Worm (Caenorhabditis elegans): Measurements from ENCODE around the gene F35E8.2.
"Not testable (repeated sequence)": the region's sequence is repeated elsewhere in the genome, so short reads cannot be mapped to it uniquely, and the experiment has no call there.

Gene F35E8.2

DNA sequence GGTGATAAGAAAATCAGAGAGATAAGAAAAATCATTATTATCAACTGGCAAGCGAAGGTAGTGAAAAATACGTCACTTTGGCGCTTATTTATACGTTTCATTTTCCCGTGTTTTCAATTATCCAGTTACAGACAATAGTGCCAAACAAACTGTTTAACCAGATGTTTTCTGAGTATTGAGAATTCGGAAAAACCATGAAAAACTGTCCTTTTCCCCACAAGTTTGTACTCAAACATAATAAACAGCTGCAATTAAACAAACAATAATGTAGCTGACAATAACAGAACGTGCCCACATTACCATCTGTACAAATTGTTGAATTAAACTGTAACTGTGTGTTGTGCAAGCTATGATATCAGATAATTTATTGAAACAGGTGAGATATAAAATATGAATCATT is at the start of gene F35E8.2, which contains the start of gene F35E8.1:
Gene F35E8.2 (plus strand): TSS at position 132 of the 400 bp plus-strand sequence.
Gene F35E8.1 (minus strand): TSS at position 101 of the 400 bp plus-strand sequence.
- not testable (repeated sequence) for TF ChIP-seq nhr-90 (tag; optimal IDR thresholded peaks at IDR 0.05); ZK185.1 (tag; optimal IDR thresholded peaks at IDR 0.05; ENCODE audit: poor library complexity, severe bottlenecking); rec-8 (tag; optimal IDR thresholded peaks at IDR 0.05)

DNA sequence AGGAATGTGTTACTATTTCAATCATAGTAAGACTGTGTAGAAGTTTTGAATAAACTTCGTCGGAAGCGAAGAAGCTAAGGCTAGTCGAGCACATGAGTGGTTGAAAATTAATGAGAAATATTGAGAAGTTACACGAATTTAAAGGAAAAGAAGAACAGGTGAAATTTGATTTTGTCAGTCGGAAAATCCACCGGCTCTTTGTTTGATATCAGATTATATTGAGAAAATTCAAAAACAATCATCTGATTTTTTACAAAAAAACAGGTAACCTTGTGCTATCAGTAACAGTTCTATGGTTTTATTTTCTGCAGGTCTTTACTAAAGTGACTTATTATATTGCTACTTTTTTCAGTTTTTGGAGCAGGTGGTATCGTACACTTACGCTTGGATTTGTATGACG is 47.2 kb upstream of the F35E8.2 start, which contains the start of gene srh-148:
Gene srh-148 (minus strand): TSS at position 101 of the 400 bp plus-strand sequence.
- TF ChIP-seq tbp1 (GFP tag; optimal IDR thresholded peaks at IDR 0.05) (no peak), B0336.3 (GFP tag; IDR thresholded peaks at IDR 0.05) (no peak), nhr-179 (tag; optimal IDR thresholded peaks at IDR 0.05) (no peak), cebp-2 (GFP tag; IDR thresholded peaks at IDR 0.05) (no peak), F52B5.7 (tag; optimal IDR thresholded peaks at IDR 0.05) (no peak), D2030.7 (GFP tag; IDR thresholded peaks at IDR 0.05) (no peak)

DNA sequence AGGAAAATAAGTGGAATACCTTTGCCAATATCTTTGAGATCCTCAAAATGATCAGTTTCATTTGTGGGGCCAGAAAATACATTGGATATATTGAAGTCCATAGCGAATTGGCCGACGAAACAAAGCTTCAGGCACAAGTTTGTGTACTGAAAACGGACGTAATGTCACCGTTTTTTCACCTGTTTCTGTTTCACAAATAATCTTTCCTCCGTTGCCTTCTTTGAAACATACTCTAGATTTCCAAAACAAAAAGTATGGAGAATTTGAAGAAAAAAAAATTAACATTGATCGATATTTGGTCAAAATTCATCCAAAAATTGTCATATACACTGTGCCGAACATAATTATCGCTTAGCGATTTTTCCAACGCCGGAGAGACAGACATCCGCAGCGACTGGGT is 42.9 kb upstream of the F35E8.2 start, which contains the start of gene srz-12:
Gene srz-12 (minus strand): TSS at position 101 of the 400 bp plus-strand sequence.
- TF ChIP-seq die-1 (tag; optimal IDR thresholded peaks at IDR 0.05) (no peak), sdz-38 (tag; optimal IDR thresholded peaks at IDR 0.05) (no peak), hrde-1 (tag; optimal IDR thresholded peaks at IDR 0.05; ENCODE audit: borderline replicate concordance) (no peak), hsf-1 (GFP tag; IDR thresholded peaks at IDR 0.05) (no peak), B0019.2 (GFP tag; conservative IDR thresholded peaks at IDR 0.05) (no peak)

DNA sequence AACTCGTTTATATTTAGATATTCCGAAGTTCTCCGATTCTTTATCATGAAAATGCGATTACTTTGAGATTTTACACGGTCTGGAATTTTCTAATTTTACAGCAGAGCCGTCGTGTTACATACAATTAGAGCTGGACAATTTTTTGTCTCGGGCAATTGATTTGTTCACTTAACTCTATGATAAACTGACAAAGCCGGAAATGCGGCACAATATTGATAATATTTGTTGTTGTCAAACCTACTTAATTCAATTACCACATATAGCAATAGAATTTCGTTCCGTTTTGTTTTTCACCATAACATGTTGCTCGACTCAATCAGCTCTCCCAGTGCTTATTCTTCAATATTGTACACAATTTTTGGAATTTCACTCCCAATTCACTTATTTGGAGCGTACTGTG is 42.4 kb upstream of the F35E8.2 start, which contains the start of gene srh-299:
Gene srh-299 (plus strand): TSS at position 301 of the 400 bp plus-strand sequence.
- TF ChIP-seq egl-44 (GFP tag; IDR thresholded peaks at IDR 0.05) (no peak), T07F8.4 (tag; optimal IDR thresholded peaks at IDR 0.05) (no peak), Y95B8A.8 (GFP tag; IDR thresholded peaks at IDR 0.05) (no peak), lsy-27 (tag; optimal IDR thresholded peaks at IDR 0.05; ENCODE audit: borderline replicate concordance, insufficient read depth) (no peak), snpc-3.4 (tag; optimal IDR thresholded peaks at IDR 0.05) (no peak), ceh-40 (GFP tag; IDR thresholded peaks at IDR 0.05) (no peak), ztf-6 (GFP tag; IDR thresholded peaks at IDR 0.05) (no peak), F10E7.11 (tag; optimal IDR thresholded peaks at IDR 0.05) (no peak), nhr-120 (GFP tag; IDR thresholded peaks at IDR 0.05) (no peak)

DNA sequence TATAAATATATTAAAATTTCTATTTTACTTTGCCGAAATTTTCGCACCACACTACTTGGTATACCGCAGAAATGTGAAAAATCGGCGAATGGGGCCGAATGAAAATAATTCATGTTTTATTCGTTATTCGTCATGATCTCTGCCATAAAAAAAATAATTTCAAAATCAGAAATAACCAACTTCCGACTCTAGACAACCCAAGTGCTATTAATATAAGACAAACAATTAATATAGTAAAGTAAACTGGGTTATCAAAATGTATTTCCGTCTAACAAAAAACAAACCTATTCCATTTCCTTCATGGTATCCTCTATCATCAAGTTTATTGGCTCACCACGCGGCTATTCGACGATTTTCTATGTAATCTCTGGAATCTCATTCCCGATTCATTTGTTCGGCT is 39.6 kb upstream of the F35E8.2 start, which contains the start of gene srh-293:
Gene srh-293 (plus strand): TSS at position 301 of the 400 bp plus-strand sequence.
- TF ChIP-seq bed-1 (GFP tag; IDR thresholded peaks at IDR 0.05) (no peak), lin-54 (GFP tag; optimal IDR thresholded peaks at IDR 0.05) (no peak), snpc-1.1 (tag; optimal IDR thresholded peaks at IDR 0.05; ENCODE audit: insufficient read depth) (no peak), B0035.1 (tag; optimal IDR thresholded peaks at IDR 0.05) (no peak), zim-3 (tag; optimal IDR thresholded peaks at IDR 0.05) (no peak), ama-1 (optimal IDR thresholded peaks at IDR 0.05) (no peak), ama-1 (GFP tag; optimal IDR thresholded peaks at IDR 0.05) (no peak)

- peak; percentile 78 for TF ChIP-seq lsl-1 (GFP tag; optimal IDR thresholded peaks at IDR 0.05)
- no peak for TF ChIP-seq C06A6.2 (GFP tag; conservative IDR thresholded peaks at IDR 0.05)
Observed at ce11 chrV:15867373-15867772, 38.1 kb upstream of the F35E8.2 start, which contains the start of gene fbxa-197. TSS of gene fbxa-197 (plus strand) at chrV:15867673.

All from whole organism, young adult.